Worm (Caenorhabditis elegans): Measurements from ENCODE around the gene F13H10.5.

DNA sequence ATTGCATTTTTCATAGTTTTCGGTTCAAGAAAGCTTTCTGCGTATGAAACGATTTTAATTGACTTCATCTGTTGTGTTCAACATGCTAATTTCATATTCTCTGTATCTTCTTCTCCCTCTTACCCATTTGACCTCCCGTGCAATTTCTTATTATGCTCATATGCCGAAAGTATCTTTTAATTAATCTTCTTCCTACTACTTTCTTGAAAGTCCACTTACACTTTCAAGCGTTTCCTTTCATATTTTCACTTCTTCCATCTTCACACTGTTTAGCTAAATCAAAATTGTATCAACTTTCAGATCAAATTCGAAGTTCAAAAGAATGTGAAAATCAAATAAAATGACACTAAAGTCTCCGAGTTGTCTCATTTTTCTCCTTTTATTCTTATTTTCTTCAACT, at the start of gene F13H10.5:
- TF ChIP-seq ama-1 (optimal IDR thresholded peaks at IDR 0.05) (no peak), scrt-1 (GFP tag; IDR thresholded peaks at IDR 0.05) (no peak), B0310.2 (tag; optimal IDR thresholded peaks at IDR 0.05) (no peak), flt-1 (GFP tag; IDR thresholded peaks at IDR 0.05) (no peak)

Data from whole organism, early embryonic.